Fruit fly (Drosophila melanogaster): ENCODE results near the gene CG3939.

The CG3939 gene

dm6 chrX:3186550-3186949 is 11.7 kb downstream of the CG3939 start (continued):
- TF ChIP-seq CG8290 (GFP tag; optimal IDR thresholded peaks at IDR 0.05): no peak
- TF ChIP-seq CG8290 (tag; optimal IDR thresholded peaks at IDR 0.05): peak in 1 of 2 experiments; percentile 30
- no peak for TF ChIP-seq CG18619 (GFP tag; optimal IDR thresholded peaks at IDR 0.05)
- peak; percentile 8; the same call in 1 of the 2 replicates for TF ChIP-seq CG14441 (GFP tag; IDR thresholded peaks at IDR 0.05)
- peak; percentile 15 for TF ChIP-seq lab (GFP tag; optimal IDR thresholded peaks at IDR 0.05)
- TF ChIP-seq Deaf1 (tag; optimal IDR thresholded peaks at IDR 0.05): peak; percentile 26
- TF ChIP-seq run (tag; optimal IDR thresholded peaks at IDR 0.05): no peak
- no peak for TF ChIP-seq CG12942 (GFP tag; optimal IDR thresholded peaks at IDR 0.05)
- peak; percentile 77 for TF ChIP-seq sd (tag; optimal IDR thresholded peaks at IDR 0.05)

dm6 chrX:3187593-3187992 is 12.8 kb downstream of the CG3939 start:
- TF ChIP-seq CG9609 (GFP tag; optimal IDR thresholded peaks at IDR 0.05) (no peak), hth (optimal IDR thresholded peaks at IDR 0.05) (no peak), sens (GFP tag) (peak; percentile 33), CG5180 (GFP tag; optimal IDR thresholded peaks at IDR 0.05) (peak; percentile 23), zen (tag; optimal IDR thresholded peaks at IDR 0.05) (no peak), Bteb2 (GFP tag; optimal IDR thresholded peaks at IDR 0.05) (no peak), Drgx (GFP tag; IDR thresholded peaks at IDR 0.05) (no peak), dati (GFP tag; IDR thresholded peaks at IDR 0.05) (no peak), insv (GFP tag; optimal IDR thresholded peaks at IDR 0.05) (peak; percentile 4 to 92)

dm6 chrX:3188419-3188818 is 13.6 kb downstream of the CG3939 start:
- peak; percentile 26 for TF ChIP-seq CG17385 (GFP tag; optimal IDR thresholded peaks at IDR 0.05)
- TF ChIP-seq croc (GFP tag; conservative IDR thresholded peaks at IDR 0.05): no peak
- TF ChIP-seq CoRest (tag; optimal IDR thresholded peaks at IDR 0.05): no peak
- TF ChIP-seq CG2199 (GFP tag; IDR thresholded peaks at IDR 0.05): no peak
- TF ChIP-seq Dbx (GFP tag; IDR thresholded peaks at IDR 0.05): no peak
- TF ChIP-seq CG10543 (GFP tag; optimal IDR thresholded peaks at IDR 0.05): no peak
- TF ChIP-seq CG12299 (tag; optimal IDR thresholded peaks at IDR 0.05): no peak
- no peak for TF ChIP-seq inv (GFP tag; IDR thresholded peaks at IDR 0.05; ENCODE audit: partially characterized antibody)
- TF ChIP-seq nerfin-1 (tag; optimal IDR thresholded peaks at IDR 0.05): peak; percentile 32
- TF ChIP-seq Dek (tag; optimal IDR thresholded peaks at IDR 0.05): no peak
- peak; percentile 25 for TF ChIP-seq CG15514 (GFP tag; optimal IDR thresholded peaks at IDR 0.05)
- TF ChIP-seq Mrtf (GFP tag; IDR thresholded peaks at IDR 0.05): no peak
- no peak for TF ChIP-seq Hr78 (GFP tag; optimal IDR thresholded peaks at IDR 0.05)
- no peak for TF ChIP-seq hkb (optimal IDR thresholded peaks at IDR 0.05)
- TF ChIP-seq hkb (GFP tag; IDR thresholded peaks at IDR 0.05): peak; percentile 70
- no peak for TF ChIP-seq CG6791 (GFP tag; IDR thresholded peaks at IDR 0.05; ENCODE audit: partially characterized antibody)
- TF ChIP-seq yki (optimal IDR thresholded peaks at IDR 0.05): no peak
- no peak for TF ChIP-seq gfzf (GFP tag; optimal IDR thresholded peaks at IDR 0.05)
- no peak for TF ChIP-seq gce (GFP tag; IDR thresholded peaks at IDR 0.05)
- TF ChIP-seq CG7357 (GFP tag; IDR thresholded peaks at IDR 0.05): no peak
- no peak for TF ChIP-seq luna (GFP tag; optimal IDR thresholded peaks at IDR 0.05)
- TF ChIP-seq Fer2 (tag; optimal IDR thresholded peaks at IDR 0.05): no peak
- no peak for TF ChIP-seq Dip2 (GFP tag; IDR thresholded peaks at IDR 0.05)
- peak; percentile 55 for TF ChIP-seq gcm (GFP tag; optimal IDR thresholded peaks at IDR 0.05)
- peak; percentile 62 for TF ChIP-seq CG15696 (tag; optimal IDR thresholded peaks at IDR 0.05)
- TF ChIP-seq CG11696 (GFP tag; IDR thresholded peaks at IDR 0.05): 0 out of 2 replicates have a peak, but pooled peaks have one; percentile 33
- TF ChIP-seq CG1832 (GFP tag; optimal IDR thresholded peaks at IDR 0.05): no peak
- TF ChIP-seq ab (GFP tag; optimal IDR thresholded peaks at IDR 0.05): no peak
- TF ChIP-seq CG14050 (GFP tag; IDR thresholded peaks at IDR 0.05): no peak
- TF ChIP-seq Sox102F (GFP tag; optimal IDR thresholded peaks at IDR 0.05): peak; percentile 42
- peak; percentile 59 for TF ChIP-seq Fer3 (tag; optimal IDR thresholded peaks at IDR 0.05)
- TF ChIP-seq tio (GFP tag; optimal IDR thresholded peaks at IDR 0.05): peak; percentile 28
